Worm (Caenorhabditis elegans): ENCODE data around the gene F57F5.3.

Gene F57F5.3

DNA sequence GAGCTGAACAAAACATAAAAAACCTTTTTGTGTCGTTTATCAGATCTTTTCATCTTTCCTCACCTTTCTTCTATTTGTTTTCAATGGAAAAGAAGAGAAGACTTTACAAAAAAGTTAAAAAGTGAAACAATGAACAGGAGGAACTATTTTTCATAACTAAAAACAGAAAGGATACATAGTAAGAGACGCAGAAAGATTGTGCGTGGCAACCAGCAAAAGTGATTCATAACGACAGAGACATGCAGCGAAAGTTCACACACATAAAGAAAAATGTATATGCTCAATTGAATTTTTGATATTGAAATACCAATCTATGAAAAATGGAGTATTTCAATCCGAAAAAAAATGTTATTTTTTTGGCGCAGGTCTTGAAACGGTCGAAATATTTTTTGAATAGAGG, 16.5 kb downstream of the F57F5.3 start:
- TF ChIP-seq hrde-1 (tag; optimal IDR thresholded peaks at IDR 0.05; ENCODE audit: borderline replicate concordance) (no peak), B0035.1 (tag; optimal IDR thresholded peaks at IDR 0.05) (no peak), snpc-1.3 (tag; optimal IDR thresholded peaks at IDR 0.05; ENCODE audit: insufficient read depth) (no peak), nfyb-1 (GFP tag; IDR thresholded peaks at IDR 0.05) (no peak), Y56A3A.18 (GFP tag; IDR thresholded peaks at IDR 0.05) (no peak), ekl-4 (GFP tag; IDR thresholded peaks at IDR 0.05) (no peak)

DNA sequence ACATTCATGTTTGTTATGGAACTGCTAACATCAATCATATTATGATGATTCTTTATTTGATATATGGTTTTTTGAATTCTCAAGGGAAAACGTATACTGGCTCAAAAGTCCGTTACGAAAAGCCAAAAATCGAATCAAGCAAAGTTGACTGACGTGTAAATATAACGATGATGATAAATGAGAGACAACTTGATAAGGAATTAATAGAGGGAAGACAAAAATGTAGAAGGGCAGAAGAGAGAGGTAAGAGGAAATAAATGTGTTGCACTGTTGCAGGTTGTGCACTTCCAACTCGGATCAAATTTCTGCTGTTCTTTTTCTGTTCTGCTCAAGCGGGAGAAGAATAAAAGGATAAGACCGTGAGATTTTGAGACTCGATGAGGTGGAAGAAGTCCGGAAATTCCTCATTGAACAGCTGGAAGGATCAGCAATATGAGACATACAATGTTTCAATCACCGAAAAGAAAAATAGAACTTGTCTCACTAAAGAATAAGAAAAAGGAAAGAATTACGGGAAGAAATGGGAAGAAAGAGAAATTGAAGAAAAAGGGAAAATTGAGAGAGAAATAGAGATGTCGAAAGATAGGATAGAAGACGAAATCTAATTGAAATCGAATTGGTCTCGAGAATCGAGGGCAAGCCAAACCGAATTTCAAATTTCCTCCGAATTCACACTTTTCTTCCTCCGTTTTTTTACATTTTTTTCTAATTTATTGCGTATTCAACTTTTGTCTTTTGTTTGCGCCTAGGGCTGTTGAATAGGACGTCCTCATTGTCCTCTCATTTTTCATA, 20.1 kb downstream of the F57F5.3 start:
- TF ChIP-seq let-607 (tag; optimal IDR thresholded peaks at IDR 0.05) (peak in 1 of 2 experiments; percentile 56), lsy-27 (tag; optimal IDR thresholded peaks at IDR 0.05; ENCODE audit: borderline replicate concordance, insufficient read depth) (no peak), dox-1 (GFP tag; IDR thresholded peaks at IDR 0.05) (no peak), nhr-80 (tag; optimal IDR thresholded peaks at IDR 0.05) (peak; percentile 66)

DNA sequence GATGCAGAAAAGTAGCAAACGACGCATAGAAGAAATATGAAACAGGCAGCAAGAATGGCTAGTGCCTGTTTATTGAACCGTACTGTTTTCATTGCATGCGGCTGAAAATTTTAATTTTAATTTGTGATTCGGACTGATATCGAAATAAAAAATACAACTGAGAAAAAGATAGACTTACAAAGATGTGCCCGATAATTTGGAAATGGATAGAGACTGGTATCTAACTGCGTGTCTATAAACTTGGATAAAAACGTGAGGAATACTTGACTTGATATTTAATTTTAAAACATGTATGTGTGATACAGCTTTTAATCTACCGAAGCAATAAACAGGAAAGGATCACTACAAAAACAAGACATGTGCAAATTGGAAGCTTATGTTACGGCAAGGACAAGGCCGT, 21.0 kb downstream of the F57F5.3 start, which contains the start of gene mans-2:
TSS of gene mans-2 (minus strand) at position 101 of the 400 bp plus-strand sequence.
- TF ChIP-seq tbp1 (GFP tag; optimal IDR thresholded peaks at IDR 0.05) = no peak
- no peak for TF ChIP-seq B0261.1 (tag; optimal IDR thresholded peaks at IDR 0.05)
- no peak for TF ChIP-seq F49E8.2 (tag; optimal IDR thresholded peaks at IDR 0.05; ENCODE audit: insufficient read depth)
- TF ChIP-seq lin-35 (GFP tag; optimal IDR thresholded peaks at IDR 0.05) = no peak
- no peak for TF ChIP-seq F39B2.1 (GFP tag; IDR thresholded peaks at IDR 0.05)

DNA sequence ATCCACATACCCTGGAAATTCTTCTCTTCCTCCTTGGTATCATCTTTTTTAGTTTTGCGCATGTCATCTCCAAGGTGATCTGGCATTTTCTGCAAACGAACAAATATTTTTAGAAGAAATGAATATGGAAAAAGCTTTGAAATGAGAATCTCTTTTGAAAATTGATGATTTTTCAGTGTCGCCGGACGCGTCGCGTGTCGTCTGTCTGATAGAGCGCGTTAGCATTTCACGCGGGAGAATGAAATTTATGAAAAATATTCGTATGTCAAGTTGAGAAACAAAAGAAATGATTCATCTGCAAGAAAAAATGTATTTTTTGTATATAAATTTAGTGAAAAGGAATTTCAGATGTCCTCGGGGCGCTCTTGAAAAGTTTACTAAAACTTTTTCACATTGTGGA, 24.1 kb downstream of the F57F5.3 start, which contains the start of gene rpt-1:
TSS of gene rpt-1 (minus strand) at position 89 of the 400 bp plus-strand sequence.
- TF ChIP-seq nhr-90 (tag; optimal IDR thresholded peaks at IDR 0.05) (no peak), snpc-1.1 (tag; optimal IDR thresholded peaks at IDR 0.05; ENCODE audit: insufficient read depth) (peak; percentile 50), sptf-2 (GFP tag; optimal IDR thresholded peaks at IDR 0.05) (no peak), F33H1.4 (GFP tag; IDR thresholded peaks at IDR 0.05) (0 out of 2 replicates have a peak, but pooled peaks have one; percentile 19), efl-1 (GFP tag; optimal IDR thresholded peaks at IDR 0.05) (peak; percentile 68), madf-8 (GFP tag; conservative IDR thresholded peaks at IDR 0.05) (0 out of 2 replicates have a peak, but pooled peaks have one; percentile 10), ceh-100 (GFP tag; IDR thresholded peaks at IDR 0.05) (peak; percentile 68), Y95B8A.8 (GFP tag; IDR thresholded peaks at IDR 0.05) (no peak), dox-1 (GFP tag; IDR thresholded peaks at IDR 0.05) (no peak), madf-3 (GFP tag; IDR thresholded peaks at IDR 0.05) (peak; percentile 98), dpff-1 (tag; optimal IDR thresholded peaks at IDR 0.05) (no peak), dpl-1 (GFP tag; optimal IDR thresholded peaks at IDR 0.05) (peak; percentile 67), ztf-6 (GFP tag; IDR thresholded peaks at IDR 0.05) (no peak), repo-1 (tag; optimal IDR thresholded peaks at IDR 0.05) (no peak), lag-1 (GFP tag; IDR thresholded peaks at IDR 0.05) (no peak), B0035.1 (tag; optimal IDR thresholded peaks at IDR 0.05) (no peak), D2030.7 (GFP tag; IDR thresholded peaks at IDR 0.05) (0 out of 2 replicates have a peak, but pooled peaks have one; percentile 10), lin-40 (tag; optimal IDR thresholded peaks at IDR 0.05) (peak; percentile 16), nhr-80 (tag; optimal IDR thresholded peaks at IDR 0.05) (peak; percentile 9), F49E8.2 (tag; optimal IDR thresholded peaks at IDR 0.05; ENCODE audit: insufficient read depth) (peak; percentile 51), cebp-1 (GFP tag; IDR thresholded peaks at IDR 0.05) (no peak), cebp-1 (tag; optimal IDR thresholded peaks at IDR 0.05) (peak; percentile 31), lin-54 (GFP tag; optimal IDR thresholded peaks at IDR 0.05) (peak; percentile 68), lin-35 (GFP tag; optimal IDR thresholded peaks at IDR 0.05) (peak in 1 of 3 experiments; percentile 62), tbp1 (GFP tag; optimal IDR thresholded peaks at IDR 0.05) (peak; percentile 23), attf-5 (GFP tag; optimal IDR thresholded peaks at IDR 0.05) (peak; percentile 66), snpc-4 (GFP tag; optimal IDR thresholded peaks at IDR 0.05) (no peak), snpc-4 (tag; optimal IDR thresholded peaks at IDR 0.05) (peak; percentile 53 to 85 (median 81)), akir-1 (GFP tag; optimal IDR thresholded peaks at IDR 0.05) (no peak), mcd-1 (GFP tag; IDR thresholded peaks at IDR 0.05) (peak; percentile 81)
